Worm (Caenorhabditis elegans): ENCODE data around the gene dph-3.

dph-3 gene

DNA sequence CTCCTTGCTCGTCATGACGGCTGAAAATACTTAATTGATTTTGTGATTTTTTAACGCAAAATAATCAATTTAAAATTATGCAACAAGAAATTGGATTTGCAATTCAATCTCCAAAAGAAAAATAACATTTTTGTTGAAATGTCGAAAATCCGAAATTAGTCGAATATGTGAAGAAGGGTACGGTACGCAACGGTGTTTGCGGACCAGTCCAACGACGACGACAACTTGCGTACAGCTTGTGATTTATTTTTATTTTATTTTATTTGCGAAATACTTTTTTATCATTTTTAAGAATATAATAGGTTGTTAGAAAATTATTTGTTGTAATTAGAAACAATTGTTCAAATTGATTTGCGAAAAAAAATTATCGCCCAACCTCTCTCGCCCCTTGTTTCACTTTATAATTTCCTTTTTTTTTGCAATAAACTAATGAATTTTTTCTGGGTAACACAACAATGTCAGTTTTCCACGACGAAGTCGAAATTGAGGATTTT, at the start of gene dph-3, which contains the start of gene dcaf-1:
Gene dph-3, plus strand, starts transcription at position 444 of the 494 bp plus-strand sequence.
Gene dcaf-1, minus strand, starts transcription at position 20 of the 494 bp plus-strand sequence.
- TF ChIP-seq tbx-11 (GFP tag; IDR thresholded peaks at IDR 0.05) = no peak
- no peak for TF ChIP-seq ama-1 (optimal IDR thresholded peaks at IDR 0.05)
- no peak for TF ChIP-seq hnd-1 (tag; optimal IDR thresholded peaks at IDR 0.05)
- TF ChIP-seq B0310.2 (tag; optimal IDR thresholded peaks at IDR 0.05) = no peak
- TF ChIP-seq sea-1 (GFP tag; conservative IDR thresholded peaks at IDR 0.05) = no peak
- TF ChIP-seq hmg-4 (GFP tag; optimal IDR thresholded peaks at IDR 0.05) = no peak
- TF ChIP-seq hmbx-1 (tag; optimal IDR thresholded peaks at IDR 0.05) = no peak
- TF ChIP-seq flt-1 (GFP tag; IDR thresholded peaks at IDR 0.05) = no peak
- no peak for TF ChIP-seq scrt-1 (GFP tag; IDR thresholded peaks at IDR 0.05)
- TF ChIP-seq tbx-37 (GFP tag; conservative IDR thresholded peaks at IDR 0.05) = no peak

DNA sequence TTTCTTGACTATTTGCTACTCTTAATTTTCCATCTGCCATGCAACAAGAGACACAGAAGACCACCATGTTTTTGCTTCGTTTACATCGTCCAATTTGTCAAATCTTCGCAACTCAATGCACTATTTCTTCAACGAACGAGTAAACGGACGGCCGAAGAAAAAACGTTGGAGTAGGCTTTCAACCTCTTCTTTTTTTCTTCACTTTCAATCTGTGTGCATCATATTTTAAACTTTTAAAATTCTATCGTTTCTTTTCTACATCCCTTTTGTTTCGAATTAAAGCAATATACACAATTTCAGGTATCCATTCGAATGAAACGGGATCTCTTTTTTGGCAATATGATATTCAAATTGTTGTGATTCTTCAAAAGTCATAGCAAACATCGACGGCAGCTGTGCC, 49.2 kb upstream of the dph-3 start, which contains the start of gene acc-1:
Gene acc-1, plus strand, starts transcription at position 301 of the 400 bp plus-strand sequence.
- no peak for TF ChIP-seq aly-1 (tag; optimal IDR thresholded peaks at IDR 0.05)
- TF ChIP-seq sea-1 (GFP tag; conservative IDR thresholded peaks at IDR 0.05) = no peak
- TF ChIP-seq pes-1 (GFP tag; IDR thresholded peaks at IDR 0.05) = no peak
- no peak for TF ChIP-seq tbx-11 (GFP tag; IDR thresholded peaks at IDR 0.05)
- TF ChIP-seq scrt-1 (GFP tag; IDR thresholded peaks at IDR 0.05) = no peak
- TF ChIP-seq hnd-1 (tag; optimal IDR thresholded peaks at IDR 0.05) = no peak
- TF ChIP-seq hmbx-1 (tag; optimal IDR thresholded peaks at IDR 0.05) = no peak
- no peak for TF ChIP-seq ceh-36 (tag; optimal IDR thresholded peaks at IDR 0.05)
- no peak for TF ChIP-seq ceh-13 (GFP tag; optimal IDR thresholded peaks at IDR 0.05)
- TF ChIP-seq ama-1 (optimal IDR thresholded peaks at IDR 0.05) = no peak
- no peak for TF ChIP-seq flt-1 (GFP tag; IDR thresholded peaks at IDR 0.05)
- no peak for TF ChIP-seq tra-4 (tag; optimal IDR thresholded peaks at IDR 0.05)
- no peak for TF ChIP-seq B0310.2 (tag; optimal IDR thresholded peaks at IDR 0.05)
- no peak for TF ChIP-seq tbx-37 (GFP tag; conservative IDR thresholded peaks at IDR 0.05)
- TF ChIP-seq ets-7 (tag; optimal IDR thresholded peaks at IDR 0.05) = no peak
- TF ChIP-seq hmg-4 (GFP tag; optimal IDR thresholded peaks at IDR 0.05) = no peak
- TF ChIP-seq F13C5.2 (tag; optimal IDR thresholded peaks at IDR 0.05) = no peak

DNA sequence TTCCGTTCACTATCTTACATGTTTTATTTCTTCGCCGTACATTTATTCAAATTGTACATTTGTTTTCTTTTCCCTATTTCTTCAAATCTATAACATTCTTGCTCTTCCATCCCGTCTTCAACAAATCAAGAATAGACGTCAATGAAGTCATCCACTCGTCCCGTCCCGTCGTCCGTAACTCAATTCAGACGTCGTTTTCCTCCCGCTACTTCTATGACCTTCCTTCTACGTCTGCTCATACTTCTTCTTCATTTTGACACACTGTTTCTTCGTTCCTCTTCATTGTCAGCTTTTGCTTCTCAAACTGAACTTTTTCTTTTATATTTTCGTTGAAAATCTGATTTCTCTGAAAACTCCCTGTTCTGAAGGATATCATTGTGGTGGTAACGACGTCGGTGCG, 46.9 kb upstream of the dph-3 start:
- TF ChIP-seq ceh-36 (tag; optimal IDR thresholded peaks at IDR 0.05) (no peak), tra-4 (tag; optimal IDR thresholded peaks at IDR 0.05) (no peak), pes-1 (GFP tag; IDR thresholded peaks at IDR 0.05) (no peak), F13C5.2 (tag; optimal IDR thresholded peaks at IDR 0.05) (no peak), tbx-11 (GFP tag; IDR thresholded peaks at IDR 0.05) (no peak)

DNA sequence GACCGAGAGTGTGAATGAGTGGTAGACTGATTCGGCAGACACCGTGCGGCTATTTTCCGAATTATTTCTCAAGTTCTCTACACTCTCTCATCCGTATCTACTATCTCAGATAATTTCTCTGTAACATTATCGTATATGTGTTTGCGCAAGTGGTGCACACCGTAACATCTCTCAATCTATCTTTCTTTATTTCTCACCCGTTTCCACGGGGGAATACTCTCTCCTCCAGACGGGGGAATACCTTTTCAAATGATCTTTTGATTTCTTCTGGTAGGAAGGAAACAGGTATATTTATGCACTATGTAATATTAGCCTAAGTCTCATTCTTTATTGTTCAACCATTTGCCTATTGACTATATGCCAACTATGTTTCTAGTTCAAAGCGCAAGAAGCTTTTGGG, 39.9 kb upstream of the dph-3 start:
- TF ChIP-seq aly-1 (tag; optimal IDR thresholded peaks at IDR 0.05) (no peak), F13C5.2 (tag; optimal IDR thresholded peaks at IDR 0.05) (no peak), ets-7 (tag; optimal IDR thresholded peaks at IDR 0.05) (no peak), tbx-37 (GFP tag; conservative IDR thresholded peaks at IDR 0.05) (no peak), ceh-36 (tag; optimal IDR thresholded peaks at IDR 0.05) (no peak), scrt-1 (GFP tag; IDR thresholded peaks at IDR 0.05) (no peak), sea-1 (GFP tag; conservative IDR thresholded peaks at IDR 0.05) (no peak), hmg-4 (GFP tag; optimal IDR thresholded peaks at IDR 0.05) (no peak), ama-1 (optimal IDR thresholded peaks at IDR 0.05) (no peak), hmbx-1 (tag; optimal IDR thresholded peaks at IDR 0.05) (no peak), flt-1 (GFP tag; IDR thresholded peaks at IDR 0.05) (no peak), B0310.2 (tag; optimal IDR thresholded peaks at IDR 0.05) (no peak), ceh-13 (GFP tag; optimal IDR thresholded peaks at IDR 0.05) (no peak), tra-4 (tag; optimal IDR thresholded peaks at IDR 0.05) (no peak), hnd-1 (tag; optimal IDR thresholded peaks at IDR 0.05) (no peak), pes-1 (GFP tag; IDR thresholded peaks at IDR 0.05) (no peak), tbx-11 (GFP tag; IDR thresholded peaks at IDR 0.05) (no peak)

DNA sequence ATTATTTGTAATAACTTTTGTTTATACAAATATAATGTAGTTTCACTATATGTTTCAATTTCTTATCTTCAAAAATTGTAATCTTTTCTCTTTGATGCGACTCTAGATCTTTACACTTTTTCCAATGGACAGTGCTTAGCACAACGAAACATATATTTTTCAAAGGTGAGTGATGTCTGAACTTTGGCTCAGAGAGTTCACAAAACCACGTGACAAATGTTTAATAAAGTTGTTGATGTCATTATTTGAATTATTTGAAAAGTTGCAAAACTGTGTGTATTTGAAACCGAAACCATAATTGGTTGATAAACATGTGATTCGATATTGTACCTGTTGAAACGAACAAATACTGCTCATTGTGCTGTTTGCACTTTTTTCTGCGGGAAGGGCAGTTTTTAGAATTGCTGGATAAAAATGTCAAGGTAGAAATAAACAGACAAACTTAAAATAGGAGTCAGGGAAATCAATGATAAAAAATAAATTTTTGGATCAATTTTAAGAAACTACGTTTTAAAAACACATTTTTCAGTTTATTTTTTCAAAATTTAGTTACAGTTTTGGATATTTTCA, 38.8 kb upstream of the dph-3 start:
- TF ChIP-seq sea-1 (GFP tag; conservative IDR thresholded peaks at IDR 0.05) (no peak), ama-1 (optimal IDR thresholded peaks at IDR 0.05) (no peak), tbx-37 (GFP tag; conservative IDR thresholded peaks at IDR 0.05) (no peak), hnd-1 (tag; optimal IDR thresholded peaks at IDR 0.05) (no peak), tra-4 (tag; optimal IDR thresholded peaks at IDR 0.05) (no peak), aly-1 (tag; optimal IDR thresholded peaks at IDR 0.05) (no peak), B0310.2 (tag; optimal IDR thresholded peaks at IDR 0.05) (no peak), scrt-1 (GFP tag; IDR thresholded peaks at IDR 0.05) (no peak), tbx-11 (GFP tag; IDR thresholded peaks at IDR 0.05) (no peak), ets-7 (tag; optimal IDR thresholded peaks at IDR 0.05) (no peak)

DNA sequence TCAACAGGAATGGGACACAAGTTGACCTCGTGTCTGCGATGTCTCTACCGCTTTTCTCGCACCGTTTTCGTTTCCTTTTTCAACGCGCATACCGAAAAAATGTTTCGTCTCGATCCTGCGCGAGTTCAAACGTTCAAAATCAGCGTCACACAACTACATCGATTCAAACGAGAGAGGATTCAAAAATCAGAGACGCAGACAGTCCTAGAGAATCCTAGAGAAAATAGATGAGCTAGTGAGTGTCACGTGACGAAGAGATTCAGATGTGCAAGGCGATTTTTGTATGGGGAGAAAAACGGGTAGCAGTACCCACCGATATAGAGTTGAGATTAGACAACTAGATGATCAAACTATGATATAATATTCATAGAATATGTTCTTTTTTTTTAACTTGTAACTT, 37.0 kb upstream of the dph-3 start:
- TF ChIP-seq pes-1 (GFP tag; IDR thresholded peaks at IDR 0.05) = no peak
- TF ChIP-seq ama-1 (optimal IDR thresholded peaks at IDR 0.05) = no peak
- TF ChIP-seq aly-1 (tag; optimal IDR thresholded peaks at IDR 0.05) = no peak
- TF ChIP-seq tbx-37 (GFP tag; conservative IDR thresholded peaks at IDR 0.05) = no peak

DNA sequence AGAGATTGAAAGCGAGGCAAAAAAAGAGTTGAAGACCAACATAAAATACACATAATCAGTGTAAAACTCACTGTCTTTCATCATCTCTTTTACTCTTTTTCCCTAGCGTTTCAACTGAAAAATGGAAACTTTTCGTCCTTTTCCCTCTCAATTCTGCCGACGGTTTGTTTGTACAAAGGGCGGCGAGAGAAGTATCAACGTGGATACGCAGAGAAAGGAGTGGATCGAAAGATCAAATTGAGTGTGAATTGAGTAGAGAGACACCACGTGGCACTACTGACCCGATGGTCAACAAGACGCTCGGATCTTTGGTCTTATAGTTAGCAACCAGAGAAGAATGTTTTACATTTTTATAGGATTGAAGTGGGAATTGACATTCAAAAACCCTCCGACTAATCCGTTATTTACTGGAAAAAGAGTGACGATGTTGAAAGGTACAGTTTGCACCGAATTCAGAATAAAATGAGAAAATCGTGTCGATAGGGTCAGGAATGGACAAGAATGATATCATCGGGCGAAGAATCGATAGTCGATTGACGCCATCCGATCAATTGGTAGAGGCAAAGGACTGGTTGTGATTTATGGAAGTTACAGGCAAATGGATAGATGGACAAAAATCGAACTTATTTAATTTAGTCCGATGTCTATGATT, 35.8 kb upstream of the dph-3 start:
- TF ChIP-seq flt-1 (GFP tag; IDR thresholded peaks at IDR 0.05) = no peak
- TF ChIP-seq ets-7 (tag; optimal IDR thresholded peaks at IDR 0.05) = no peak
- no peak for TF ChIP-seq F13C5.2 (tag; optimal IDR thresholded peaks at IDR 0.05)
- no peak for TF ChIP-seq ceh-13 (GFP tag; optimal IDR thresholded peaks at IDR 0.05)
- TF ChIP-seq sea-1 (GFP tag; conservative IDR thresholded peaks at IDR 0.05) = no peak
- no peak for TF ChIP-seq pes-1 (GFP tag; IDR thresholded peaks at IDR 0.05)
- TF ChIP-seq tra-4 (tag; optimal IDR thresholded peaks at IDR 0.05) = no peak
- TF ChIP-seq hnd-1 (tag; optimal IDR thresholded peaks at IDR 0.05) = no peak
- no peak for TF ChIP-seq scrt-1 (GFP tag; IDR thresholded peaks at IDR 0.05)
- no peak for TF ChIP-seq hmg-4 (GFP tag; optimal IDR thresholded peaks at IDR 0.05)
- no peak for TF ChIP-seq B0310.2 (tag; optimal IDR thresholded peaks at IDR 0.05)
- no peak for TF ChIP-seq aly-1 (tag; optimal IDR thresholded peaks at IDR 0.05)
- no peak for TF ChIP-seq ceh-36 (tag; optimal IDR thresholded peaks at IDR 0.05)
- no peak for TF ChIP-seq hmbx-1 (tag; optimal IDR thresholded peaks at IDR 0.05)
- no peak for TF ChIP-seq tbx-37 (GFP tag; conservative IDR thresholded peaks at IDR 0.05)
- TF ChIP-seq tbx-11 (GFP tag; IDR thresholded peaks at IDR 0.05) = no peak
- no peak for TF ChIP-seq ama-1 (optimal IDR thresholded peaks at IDR 0.05)
